Worm (Caenorhabditis elegans) whole organism, L4 larva: ENCODE measurements around the gene snf-10.

Experiments used
- Y75B8A.6 ChIP-seq: fragments of 200-800 bp; sonication (Bioruptor generic); IDR thresholded peaks from 2 replicates; pipeline ENCODE4 v1.3.6; 2022; ENCODE audit warnings: missing genetic modification reagents, missing genetic modification characterization, missing compliant biosample characterization
- attf-4 ChIP-seq: sonication (generic microtip); optimal IDR thresholded peaks from 3 replicates; lab custom pipeline; 2017; ENCODE audit warnings: missing biosample characterization, missing genetic modification characterization
- hif-1 ChIP-seq, 2 experiments: sonication (generic microtip); optimal IDR thresholded peaks; 2 replicates each; lab custom pipeline; 2016 to 2017; ENCODE audit warnings: missing compliant biosample characterization in 2 of 2, missing genetic modification characterization in 2 of 2, missing genetic modification reagents in 2 of 2, missing genotype in 2 of 2, mild to moderate bottlenecking in 1 of 2
- lsy-2 ChIP-seq, 2 experiments: fragments of 150-350 bp in 1 of 2; sonication (generic microtip) in 1 of 2; optimal IDR thresholded peaks; 2 replicates each; lab custom pipeline; 2014 to 2017; ENCODE audit warnings: missing biosample characterization in 2 of 2, missing genetic modification characterization in 2 of 2
- mep-1 ChIP-seq: fragments of 150-350 bp; sonication (generic microtip); optimal IDR thresholded peaks from 3 replicates; lab custom pipeline; 2014; ENCODE audit warnings: missing biosample characterization, missing genetic modification characterization
- nhr-77 ChIP-seq: fragments of 150-350 bp; optimal IDR thresholded peaks from 2 replicates; lab custom pipeline; 2014; ENCODE audit warnings: missing biosample characterization, missing genetic modification characterization
- unc-62 ChIP-seq, 3 experiments: fragments of 150-350 bp in 1 of 3; sonication (generic microtip); optimal IDR thresholded peaks in 2 of 3; peaks in 1 of 3; 1 replicate in 1 of 3; 2 replicates in 2 of 3; lab custom pipeline; 2014 to 2017; ENCODE audit warnings: missing biosample characterization in 3 of 3, missing genetic modification characterization in 3 of 3, missing genetic modification reagents in 3 of 3, missing genotype in 1 of 3

ce11 chrV:10467104-10467503 is 26.5 kb upstream of the snf-10 start:
- TF ChIP-seq mep-1, result no peak
- TF ChIP-seq Y75B8A.6 (GFP tag; lab: Robert Waterston, UW), result no peak
- TF ChIP-seq unc-62 (GFP tag; optimal IDR thresholded peaks at IDR 0.05 in 1 of 2; lab: Kevin White, UChicago), result no peak
- TF ChIP-seq unc-62 (tag; optimal IDR thresholded peaks at IDR 0.05; lab: Kevin White, UChicago), result no peak
- no peak for TF ChIP-seq nhr-77 (tag; lab: Kevin White, UChicago)
- no peak for TF ChIP-seq hif-1 (tag; optimal IDR thresholded peaks at IDR 0.05; lab: Kevin White, UChicago)
- no peak for TF ChIP-seq lsy-2 (tag; optimal IDR thresholded peaks at IDR 0.05; lab: Kevin White, UChicago)
- no peak for TF ChIP-seq attf-4 (tag; lab: Kevin White, UChicago)
